Fruit fly (Drosophila melanogaster) whole organism, embryonic: Measurements from ENCODE around the gene CG31406.

Source experiments
- ATbp ChIP-seq: fragments of 200-800 bp; sonication (Bioruptor generic); optimal IDR thresholded peaks from 2 replicates; lab custom pipeline; 2017; ENCODE audit warnings: missing biosample characterization, mild to moderate bottlenecking, missing genetic modification characterization, missing genetic modification reagents
- Awh ChIP-seq: fragments of 200-800 bp; sonication (Bioruptor generic); IDR thresholded peaks from 2 replicates; pipeline ENCODE4, ENCODE4 v1.3.6; 2022; ENCODE audit warnings: missing biosample characterization, missing genetic modification characterization
- B-H1 ChIP-seq: fragments of 200-800 bp; sonication (Bioruptor generic); IDR thresholded peaks from 3 replicates; pipeline ENCODE4 v1.3.6; 2022; ENCODE audit warnings: missing biosample characterization, missing genetic modification characterization
- Blimp-1 ChIP-seq: fragments of 200-800 bp; sonication (Bioruptor generic); optimal IDR thresholded peaks from 3 replicates; lab custom pipeline; 2018; ENCODE audit warnings: missing biosample characterization, missing genetic modification characterization, mild to moderate bottlenecking, moderate library complexity, missing genetic modification reagents
- CG10274 ChIP-seq: fragments of 200-800 bp; sonication (Bioruptor generic); optimal IDR thresholded peaks from 3 replicates; lab custom pipeline; 2017; ENCODE audit warnings: missing biosample characterization, mild to moderate bottlenecking, missing genetic modification characterization
- CG10565 ChIP-seq: fragments of 200-800 bp; sonication (Bioruptor generic); optimal IDR thresholded peaks from 3 replicates; lab custom pipeline; 2016; ENCODE audit warnings: missing biosample characterization, mild to moderate bottlenecking, missing genetic modification characterization
- CG1233 ChIP-seq: fragments of 200-800 bp; sonication (Bioruptor generic); optimal IDR thresholded peaks from 4 replicates; lab custom pipeline; 2018; ENCODE audit warnings: missing biosample characterization, mild to moderate bottlenecking, missing genetic modification characterization
- CG12942 ChIP-seq: fragments of 200-800 bp; sonication (Bioruptor generic); optimal IDR thresholded peaks from 3 replicates; lab custom pipeline; 2016; ENCODE audit warnings: missing biosample characterization, missing genetic modification characterization
- CG14667 ChIP-seq: fragments of 200-800 bp; sonication (Bioruptor generic); IDR thresholded peaks from 2 replicates; pipeline ENCODE4 v1.3.6; 2022; ENCODE audit warnings: missing biosample characterization, missing genetic modification characterization
- CG15269 ChIP-seq: fragments of 200-800 bp; sonication (Bioruptor generic); optimal IDR thresholded peaks from 2 replicates; lab custom pipeline; 2018; ENCODE audit warnings: missing biosample characterization, mild to moderate bottlenecking, missing genetic modification characterization, moderate library complexity
- CG15479 ChIP-seq: fragments of 200-800 bp; sonication (Bioruptor generic); optimal IDR thresholded peaks from 3 replicates; lab custom pipeline; 2019; ENCODE audit warnings: missing biosample characterization, mild to moderate bottlenecking, missing genetic modification characterization, moderate library complexity
- CG17361 ChIP-seq: fragments of 200-800 bp; sonication (Bioruptor generic); IDR thresholded peaks from 3 replicates; pipeline ENCODE4 v1.3.6; 2022; ENCODE audit warnings: missing biosample characterization, missing genetic modification characterization
- CG2129 ChIP-seq: fragments of 200-800 bp; sonication (Bioruptor generic); IDR thresholded peaks from 2 replicates; pipeline ENCODE4 v1.3.6; 2022; ENCODE audit warnings: missing biosample characterization, missing genetic modification characterization; ENCODE audit not compliant: partially characterized antibody
- CG2199 ChIP-seq: fragments of 200-800 bp; sonication (Bioruptor generic); IDR thresholded peaks from 3 replicates; pipeline ENCODE4 v1.3.6; 2022; ENCODE audit warnings: missing biosample characterization, missing genetic modification characterization
- CG30020 ChIP-seq: fragments of 200-800 bp; optimal IDR thresholded peaks from 2 replicates; lab custom pipeline; 2019; ENCODE audit warnings: missing biosample characterization, mild to moderate bottlenecking, missing genetic modification characterization, moderate library complexity
- CG30431 ChIP-seq: fragments of 200-800 bp; sonication (Bioruptor generic); optimal IDR thresholded peaks from 2 replicates; lab custom pipeline; 2017; ENCODE audit warnings: missing biosample characterization, missing genetic modification characterization
- CG33557 ChIP-seq: fragments of 200-800 bp; sonication (Bioruptor generic); optimal IDR thresholded peaks from 2 replicates; lab custom pipeline; 2019; ENCODE audit warnings: missing biosample characterization, mild to moderate bottlenecking, missing genetic modification characterization, moderate library complexity
- CG3838 ChIP-seq: fragments of 200-800 bp; sonication (Bioruptor generic); optimal IDR thresholded peaks from 3 replicates; lab custom pipeline; 2016; ENCODE audit warnings: missing biosample characterization, missing genetic modification characterization
- CG42726 ChIP-seq: fragments of 200-800 bp; sonication (Bioruptor generic); IDR thresholded peaks from 2 replicates; pipeline ENCODE4 v1.3.6; 2022; ENCODE audit warnings: missing biosample characterization, missing genetic modification characterization; ENCODE audit not compliant: partially characterized antibody
- CG9876 ChIP-seq: fragments of 200-800 bp; sonication (Bioruptor generic); optimal IDR thresholded peaks from 2 replicates; lab custom pipeline; 2016; ENCODE audit warnings: missing biosample characterization, missing genetic modification characterization
- Camta ChIP-seq: fragments of 200-800 bp; sonication (Bioruptor generic); optimal IDR thresholded peaks from 2 replicates; lab custom pipeline; 2016; ENCODE audit warnings: missing biosample characterization, missing genetic modification characterization
- D19A ChIP-seq: fragments of 200-800 bp; optimal IDR thresholded peaks from 3 replicates; lab custom pipeline; 2019; ENCODE audit warnings: missing biosample characterization, mild to moderate bottlenecking, missing genetic modification characterization, moderate library complexity
- Dfd ChIP-seq, 2 experiments: fragments of >200 bp; optimal IDR thresholded peaks; 2 replicates each; lab custom pipeline; 2017; ENCODE audit warnings: missing biosample characterization in 2 of 2, missing genetic modification characterization in 2 of 2
- Dip2 ChIP-seq: fragments of 200-800 bp; sonication (Bioruptor generic); IDR thresholded peaks from 2 replicates; pipeline ENCODE4 v1.3.6; 2022; ENCODE audit warnings: missing biosample characterization, missing genetic modification characterization
- Dp ChIP-seq: fragments of 200-800 bp; sonication (Bioruptor generic); optimal IDR thresholded peaks from 2 replicates; lab custom pipeline; 2018; ENCODE audit warnings: missing biosample characterization, mild to moderate bottlenecking, missing genetic modification characterization, moderate library complexity
- GATAe ChIP-seq: fragments of 200-800 bp; sonication (Bioruptor generic); conservative IDR thresholded peaks from 2 replicates; pipeline ENCODE4 v1.3.6; 2022; ENCODE audit warnings: missing biosample characterization, missing genetic modification characterization
- Hmr ChIP-seq: fragments of 200-800 bp; sonication (Bioruptor generic); optimal IDR thresholded peaks from 3 replicates; lab custom pipeline; 2017; ENCODE audit warnings: mild to moderate bottlenecking, missing biosample characterization, missing genetic modification reagents, missing genetic modification characterization
- Hr78 ChIP-seq, 2 experiments: fragments of 200-800 bp in 1 of 2; fragments of >200 bp in 1 of 2; sonication (Bioruptor generic) in 1 of 2; optimal IDR thresholded peaks; 2 replicates each; lab custom pipeline; 2017 to 2019; ENCODE audit warnings: missing biosample characterization in 2 of 2, missing genetic modification characterization in 2 of 2, mild to moderate bottlenecking in 1 of 2, moderate library complexity in 1 of 2
- Lim3 ChIP-seq: fragments of 200-800 bp; sonication (Bioruptor generic); IDR thresholded peaks from 2 replicates; pipeline ENCODE4 v1.3.6; 2022; ENCODE audit warnings: missing biosample characterization, missing genetic modification characterization
- Meics ChIP-seq: fragments of 200-800 bp; sonication (Bioruptor generic); optimal IDR thresholded peaks from 2 replicates; lab custom pipeline; 2017; ENCODE audit warnings: missing biosample characterization, mild to moderate bottlenecking, missing genetic modification characterization
- Nf-YA ChIP-seq: fragments of 200-800 bp; sonication (Bioruptor generic); IDR thresholded peaks from 2 replicates; pipeline ENCODE4 v1.3.6; 2022; ENCODE audit warnings: missing biosample characterization, missing genetic modification characterization
- Poxn ChIP-seq: fragments of 200-800 bp; sonication (Bioruptor generic); IDR thresholded peaks from 2 replicates; pipeline ENCODE4 v1.3.6; 2022; ENCODE audit warnings: missing biosample characterization, missing genetic modification characterization
- Six4 ChIP-seq: fragments of 200-800 bp; sonication (Bioruptor generic); optimal IDR thresholded peaks from 2 replicates; lab custom pipeline; 2016; ENCODE audit warnings: missing biosample characterization, missing genetic modification characterization
- Tbp ChIP-seq: fragments of >200 bp; optimal IDR thresholded peaks from 2 replicates; lab custom pipeline; 2018; ENCODE audit warnings: missing biosample characterization, missing genetic modification characterization
- amos ChIP-seq: fragments of 200-800 bp; sonication (Bioruptor generic); IDR thresholded peaks from 2 replicates; pipeline ENCODE4 v1.3.6; 2022; ENCODE audit warnings: missing biosample characterization, missing genetic modification characterization; ENCODE audit not compliant: partially characterized antibody
- cg ChIP-seq: fragments of 200-800 bp; sonication (Bioruptor generic); optimal IDR thresholded peaks from 3 replicates; lab custom pipeline; 2019; ENCODE audit warnings: missing biosample characterization, mild to moderate bottlenecking, missing genetic modification characterization, moderate library complexity
- chm ChIP-seq: fragments of 200-800 bp; sonication (Bioruptor generic); IDR thresholded peaks from 2 replicates; pipeline ENCODE4 v1.3.6; 2022; ENCODE audit warnings: missing biosample characterization, missing genetic modification characterization
- gsb-n ChIP-seq: fragments of 200-800 bp; sonication (Bioruptor generic); optimal IDR thresholded peaks from 3 replicates; lab custom pipeline; 2018; ENCODE audit warnings: missing biosample characterization, mild to moderate bottlenecking, missing genetic modification characterization
- h ChIP-seq: fragments of >200 bp; optimal IDR thresholded peaks from 2 replicates; lab custom pipeline; 2017
- lbe ChIP-seq: fragments of 200-800 bp; sonication (Bioruptor generic); optimal IDR thresholded peaks from 2 replicates; lab custom pipeline; 2016; ENCODE audit warnings: missing biosample characterization, mild to moderate bottlenecking, missing genetic modification characterization
- oc ChIP-seq: fragments of 200-800 bp; sonication (Bioruptor generic); optimal IDR thresholded peaks from 2 replicates; lab custom pipeline; 2018; ENCODE audit warnings: missing biosample characterization, mild to moderate bottlenecking, missing genetic modification characterization, moderate library complexity
- phol ChIP-seq: fragments of 200-800 bp; sonication (Bioruptor generic); optimal IDR thresholded peaks from 3 replicates; lab custom pipeline; 2018; ENCODE audit warnings: missing biosample characterization, mild to moderate bottlenecking, missing genetic modification characterization, moderate library complexity
- pita ChIP-seq: fragments of 200-800 bp; sonication (Bioruptor generic); optimal IDR thresholded peaks from 2 replicates; lab custom pipeline; 2017; ENCODE audit warnings: missing biosample characterization, mild to moderate bottlenecking, missing genetic modification characterization
- pum ChIP-seq: fragments of 200-800 bp; sonication (Bioruptor generic); optimal IDR thresholded peaks from 2 replicates; lab custom pipeline; 2016; ENCODE audit warnings: missing biosample characterization, missing genetic modification characterization
- shn ChIP-seq: fragments of 200-800 bp; sonication (Bioruptor generic); optimal IDR thresholded peaks from 3 replicates; lab custom pipeline; 2016; ENCODE audit warnings: missing biosample characterization, missing genetic modification characterization
- sna ChIP-seq: fragments of 200-800 bp; sonication (Bioruptor generic); IDR thresholded peaks from 2 replicates; pipeline ENCODE4 v1.3.6; 2022; ENCODE audit warnings: missing biosample characterization, missing genetic modification characterization; ENCODE audit not compliant: partially characterized antibody
- sob ChIP-seq: fragments of 200-800 bp; sonication (Bioruptor generic); IDR thresholded peaks from 2 replicates; pipeline ENCODE4 v1.3.6; 2022; ENCODE audit warnings: missing biosample characterization, missing genetic modification characterization
- toy ChIP-seq: fragments of 200-800 bp; sonication (Bioruptor generic); IDR thresholded peaks from 2 replicates; pipeline ENCODE4 v1.3.6; 2022; ENCODE audit warnings: missing biosample characterization, missing genetic modification characterization
- zen2 ChIP-seq: fragments of 200-800 bp; sonication (Bioruptor generic); IDR thresholded peaks from 3 replicates; pipeline ENCODE4 v1.3.6; 2022; ENCODE audit warnings: missing biosample characterization, missing genetic modification characterization; ENCODE audit not compliant: partially characterized antibody
- zf30C ChIP-seq: fragments of 200-800 bp; sonication (Bioruptor generic); optimal IDR thresholded peaks from 3 replicates; lab custom pipeline; 2018; ENCODE audit warnings: missing biosample characterization, mild to moderate bottlenecking, missing genetic modification characterization

Gene CG31406

DNA sequence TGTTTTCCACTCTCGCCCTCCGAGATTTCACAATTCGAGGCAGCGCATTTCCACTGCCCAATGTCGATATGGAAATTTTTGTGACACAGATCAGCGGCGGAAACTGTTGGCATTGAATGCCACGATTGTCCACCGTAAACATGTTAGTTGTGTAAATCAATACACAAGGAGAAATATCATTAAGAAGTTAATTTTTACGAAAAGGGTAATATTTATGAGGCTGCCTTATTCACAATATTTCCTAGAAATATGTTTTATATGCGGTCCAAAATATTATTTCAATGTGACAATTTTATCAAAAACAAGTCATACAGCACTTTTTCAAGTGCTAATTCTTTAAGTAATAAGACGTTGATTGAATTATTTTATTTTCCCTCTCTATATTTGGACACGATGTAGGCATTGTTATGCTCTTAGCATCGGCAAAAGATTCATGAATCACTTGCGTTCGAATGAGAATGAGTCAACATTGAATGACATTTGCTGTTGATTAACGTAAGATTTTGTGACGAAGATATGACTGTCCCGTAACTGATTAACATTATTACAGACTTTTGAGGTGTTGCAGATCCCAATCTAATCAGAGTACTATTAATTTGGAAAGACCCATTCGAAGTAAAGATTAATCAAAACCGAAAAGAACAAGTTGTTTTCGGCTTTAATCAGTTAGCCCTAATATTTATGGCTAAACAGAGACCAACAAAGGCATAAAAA lies 45.2 kb downstream of the CG31406 start (continued):
- TF ChIP-seq pum: peak; percentile 58
- TF ChIP-seq CG1233 (GFP tag; lab: Kevin White, UChicago): peak; percentile 60
- peak; percentile 71 for TF ChIP-seq CG3838 (GFP tag; lab: Kevin White, UChicago)
- TF ChIP-seq CG30020 (tag; lab: Kevin White, UChicago): no peak
- TF ChIP-seq ATbp (GFP tag; lab: Kevin White, UChicago): peak; percentile 70
- TF ChIP-seq phol (tag; lab: Kevin White, UChicago): peak; percentile 74
- peak; percentile 67; the same call in 1 of the 2 replicates for TF ChIP-seq chm (GFP tag; lab: Robert Waterston, UW)
- peak; percentile 72 for TF ChIP-seq Six4 (GFP tag; lab: Kevin White, UChicago)
- no peak for TF ChIP-seq CG33557 (GFP tag; lab: Kevin White, UChicago)
- TF ChIP-seq Dfd (GFP tag; optimal IDR thresholded peaks at IDR 0.05; lab: Kevin White, UChicago): no peak
- no peak for TF ChIP-seq CG2129
- no peak for TF ChIP-seq sna (GFP tag; lab: Robert Waterston, UW)
- TF ChIP-seq shn (GFP tag; lab: Kevin White, UChicago): peak; percentile 43
- TF ChIP-seq CG30431 (GFP tag; lab: Kevin White, UChicago): no peak
- TF ChIP-seq gsb-n: no peak
- TF ChIP-seq zf30C (GFP tag; lab: Kevin White, UChicago): no peak
- TF ChIP-seq CG12942 (GFP tag; lab: Kevin White, UChicago): peak; percentile 68
- no peak for TF ChIP-seq CG9876 (GFP tag; lab: Kevin White, UChicago)
- TF ChIP-seq CG10565: no peak
- TF ChIP-seq CG17361 (GFP tag; lab: Robert Waterston, UW): peak; percentile 86
- TF ChIP-seq Poxn (GFP tag; lab: Robert Waterston, UW): no peak
- TF ChIP-seq Dp (GFP tag; lab: Kevin White, UChicago): no peak
- TF ChIP-seq Awh: peak; percentile 82
- peak; percentile 76 for TF ChIP-seq Blimp-1 (GFP tag; lab: Kevin White, UChicago)
- TF ChIP-seq oc (tag; lab: Kevin White, UChicago): peak; percentile 89
- no peak for TF ChIP-seq CG2199
- TF ChIP-seq zen2: no peak
- no peak for TF ChIP-seq Dip2 (GFP tag; lab: Robert Waterston, UW)
- peak; percentile 63 for TF ChIP-seq CG14667 (GFP tag; lab: Robert Waterston, UW)
- no peak for TF ChIP-seq cg (GFP tag; lab: Kevin White, UChicago)
- TF ChIP-seq CG42726: no peak
- peak; percentile 84 for TF ChIP-seq B-H1 (GFP tag; lab: Robert Waterston, UW)
- peak; percentile 83 for TF ChIP-seq Camta (GFP tag; lab: Kevin White, UChicago)
- TF ChIP-seq Tbp: no peak
- no peak for TF ChIP-seq amos (GFP tag; lab: Robert Waterston, UW)
- TF ChIP-seq CG15479 (GFP tag; lab: Kevin White, UChicago): no peak
- TF ChIP-seq Meics (GFP tag; lab: Kevin White, UChicago): peak; percentile 77
- TF ChIP-seq Nf-YA: peak; percentile 84
- peak; percentile 63; the same call in 1 of the 2 replicates for TF ChIP-seq Lim3 (GFP tag; lab: Robert Waterston, UW)
- no peak for TF ChIP-seq CG10274 (GFP tag; lab: Kevin White, UChicago)
- peak; percentile 76 for TF ChIP-seq Hmr (GFP tag; lab: Kevin White, UChicago)
- no peak for TF ChIP-seq lbe (GFP tag; lab: Kevin White, UChicago)
- TF ChIP-seq pita (GFP tag; lab: Kevin White, UChicago): no peak
- 0 out of 2 replicates have a peak, but pooled peaks have one; percentile 51 for TF ChIP-seq toy (GFP tag; lab: Robert Waterston, UW)
- TF ChIP-seq h (lab: Kevin White, UChicago): no peak
- peak; percentile 94 for TF ChIP-seq CG15269 (tag; lab: Kevin White, UChicago)
- TF ChIP-seq GATAe: no peak
- peak; percentile 58 for TF ChIP-seq D19A
- peak; percentile 90 for TF ChIP-seq sob (GFP tag; lab: Robert Waterston, UW)
- peak in 1 of 2 experiments; percentile 72 for TF ChIP-seq Hr78 (GFP tag; optimal IDR thresholded peaks at IDR 0.05; lab: Kevin White, UChicago)
